Fruit fly (Drosophila melanogaster): Measurements from ENCODE around the gene Lkb1.
A peak's percentile ranks its signal among the peaks of the same experiment; 100 is the strongest.

Gene Lkb1

dm6 chr3R:13646729-13647633 lies 29.4 kb upstream of the Lkb1 start, which contains the start of gene rin (continued):
- TF ChIP-seq CG17802 (tag; optimal IDR thresholded peaks at IDR 0.05) (peak; percentile 94), CG11085 (GFP tag; IDR thresholded peaks at IDR 0.05) (no peak), Fer3 (tag; optimal IDR thresholded peaks at IDR 0.05) (no peak), sqz (GFP tag; optimal IDR thresholded peaks at IDR 0.05) (peak; percentile 41), CHES-1-like (GFP tag; optimal IDR thresholded peaks at IDR 0.05) (no peak), CG9215 (GFP tag; IDR thresholded peaks at IDR 0.05) (no peak), CG12769 (tag; optimal IDR thresholded peaks at IDR 0.05) (no peak), H15 (GFP tag; IDR thresholded peaks at IDR 0.05) (no peak), CG8765 (GFP tag; IDR thresholded peaks at IDR 0.05) (no peak), psq (GFP tag; optimal IDR thresholded peaks at IDR 0.05) (no peak), fd3F (GFP tag; optimal IDR thresholded peaks at IDR 0.05) (no peak), CG9437 (GFP tag; optimal IDR thresholded peaks at IDR 0.05) (no peak), ro (GFP tag; IDR thresholded peaks at IDR 0.05) (no peak), Adf1 (GFP tag; IDR thresholded peaks at IDR 0.05) (no peak), CG18011 (GFP tag; optimal IDR thresholded peaks at IDR 0.05) (no peak), ap (GFP tag; IDR thresholded peaks at IDR 0.05) (no peak), lbe (GFP tag; optimal IDR thresholded peaks at IDR 0.05) (no peak), CG1602 (GFP tag; optimal IDR thresholded peaks at IDR 0.05) (no peak), slou (GFP tag; optimal IDR thresholded peaks at IDR 0.05) (no peak), CG12659 (GFP tag; optimal IDR thresholded peaks at IDR 0.05) (no peak), ems (GFP tag; optimal IDR thresholded peaks at IDR 0.05) (no peak), insv (GFP tag; optimal IDR thresholded peaks at IDR 0.05) (peak in 1 of 2 experiments; percentile 13), nom (GFP tag; optimal IDR thresholded peaks at IDR 0.05) (peak; percentile 80), salm (tag; optimal IDR thresholded peaks at IDR 0.05) (no peak), CG3163 (GFP tag; optimal IDR thresholded peaks at IDR 0.05) (no peak), CG13424 (tag; optimal IDR thresholded peaks at IDR 0.05) (no peak), en (GFP tag; optimal IDR thresholded peaks at IDR 0.05) (no peak), twi (tag; optimal IDR thresholded peaks at IDR 0.05) (no peak), hth (optimal IDR thresholded peaks at IDR 0.05) (no peak), sim (GFP tag; IDR thresholded peaks at IDR 0.05) (no peak), cg (GFP tag; optimal IDR thresholded peaks at IDR 0.05) (peak; percentile 92), sug (tag; optimal IDR thresholded peaks at IDR 0.05) (no peak), so (GFP tag; IDR thresholded peaks at IDR 0.05) (no peak), CG13775 (GFP tag; optimal IDR thresholded peaks at IDR 0.05) (no peak), nerfin-1 (tag; optimal IDR thresholded peaks at IDR 0.05) (peak; percentile 23), cwo (GFP tag; optimal IDR thresholded peaks at IDR 0.05) (no peak), Jarid2 (GFP tag; optimal IDR thresholded peaks at IDR 0.05) (no peak), kni (GFP tag; optimal IDR thresholded peaks at IDR 0.05) (no peak), Bgb (GFP tag; IDR thresholded peaks at IDR 0.05; ENCODE audit: partially characterized antibody) (no peak), stwl (tag; optimal IDR thresholded peaks at IDR 0.05) (peak; percentile 17), CG33557 (GFP tag; optimal IDR thresholded peaks at IDR 0.05) (no peak), CG11093 (GFP tag; IDR thresholded peaks at IDR 0.05) (no peak), Poxn (GFP tag; IDR thresholded peaks at IDR 0.05) (no peak), CG9609 (GFP tag; optimal IDR thresholded peaks at IDR 0.05) (no peak), Dip3 (GFP tag; optimal IDR thresholded peaks at IDR 0.05) (no peak), pfk (GFP tag; optimal IDR thresholded peaks at IDR 0.05) (no peak), exex (tag; optimal IDR thresholded peaks at IDR 0.05) (no peak), CG12104 (GFP tag; optimal IDR thresholded peaks at IDR 0.05) (no peak), pzg (GFP tag; optimal IDR thresholded peaks at IDR 0.05) (peak; percentile 39)

Measured in whole organism, embryonic.